In genomic region chrX:11114420-11114819, ce11 we compare ENCODE assay signal across 3 worm cellular contexts.
A peak's percentile ranks its signal among the peaks of the same experiment; 100 is the strongest.
TF ChIP-seq lines count a peak whose summit lies in the region.

No protein-coding gene starts in this region.

TF ChIP-seq in whole organism, L1 larva, 84 proteins besides CTCF, POLR2A, EP300 and RAD21:
- TF ChIP-seq zag-1 (tag; optimal IDR thresholded peaks at IDR 0.05; lab: Kevin White, UChicago) (no peak), ceh-8 (GFP tag; optimal IDR thresholded peaks at IDR 0.05; lab: Kevin White, UChicago) (peak; percentile 2)

TF ChIP-seq in whole organism, L4 larva, 104 proteins besides CTCF, POLR2A, EP300 and RAD21:
- TF ChIP-seq aha-1 (tag; lab: Kevin White, UChicago), result no peak
- TF ChIP-seq set-16 (GFP tag; IDR thresholded peaks at IDR 0.05; lab: Robert Waterston, UW), result peak; percentile 96
- no peak for TF ChIP-seq ceh-20 (GFP tag; IDR thresholded peaks at IDR 0.05; lab: Robert Waterston, UW)
TF ChIP-seq in whole organism, L4 larva: peak in this region for 1.

TF ChIP-seq in whole organism, young adult, 124 proteins besides CTCF, POLR2A, EP300 and RAD21:
- TF ChIP-seq zfh-2 (GFP tag; conservative IDR thresholded peaks at IDR 0.05; lab: Robert Waterston, UW), result peak; percentile 90
- TF ChIP-seq hrde-1 (tag; optimal IDR thresholded peaks at IDR 0.05; lab: Kevin White, UChicago; ENCODE audit: borderline replicate concordance), result no peak
- peak; percentile 20 for TF ChIP-seq fkh-3 (tag; optimal IDR thresholded peaks at IDR 0.05; lab: Kevin White, UChicago)
- TF ChIP-seq ztf-3 (GFP tag; optimal IDR thresholded peaks at IDR 0.05; lab: Kevin White, UChicago), result no peak
- peak; percentile 95 for TF ChIP-seq egrh-3 (GFP tag; IDR thresholded peaks at IDR 0.05; lab: Robert Waterston, UW)
